Fruit fly (Drosophila melanogaster): Measurements from ENCODE around the gene CG14154.

- TF ChIP-seq CG8478 (optimal IDR thresholded peaks at IDR 0.05) (no peak), CTCF (optimal IDR thresholded peaks at IDR 0.05) (no peak)
These were observed 42.2 kb downstream of the CG14154 start for dm6 chr3L:10683899-10684340.
